Fruit fly (Drosophila melanogaster) whole organism, embryonic: Measurements from ENCODE around the gene CG43998.
A peak's percentile ranks its signal among the peaks of the same experiment; 100 is the strongest.

Experiments
- CG10543 ChIP-seq: fragments of 200-800 bp; sonication (Bioruptor generic); optimal IDR thresholded peaks from 3 replicates; lab custom pipeline; 2017; ENCODE audit warnings: missing biosample characterization, mild to moderate bottlenecking, missing genetic modification characterization, moderate library complexity
- CG15479 ChIP-seq: fragments of 200-800 bp; sonication (Bioruptor generic); optimal IDR thresholded peaks from 3 replicates; lab custom pipeline; 2019; ENCODE audit warnings: missing biosample characterization, mild to moderate bottlenecking, missing genetic modification characterization, moderate library complexity
- CG34376 ChIP-seq: fragments of 200-800 bp; sonication (Bioruptor generic); optimal IDR thresholded peaks from 2 replicates; lab custom pipeline; 2018; ENCODE audit warnings: missing biosample characterization, mild to moderate bottlenecking, missing genetic modification characterization
- CG6254 ChIP-seq: fragments of 200-800 bp; sonication (Bioruptor generic); optimal IDR thresholded peaks from 3 replicates; lab custom pipeline; 2017; ENCODE audit warnings: mild to moderate bottlenecking, missing biosample characterization, missing genetic modification reagents, missing genetic modification characterization
- Ssrp ChIP-seq: fragments of 200-800 bp; sonication (Bioruptor generic); optimal IDR thresholded peaks from 2 replicates; lab custom pipeline; 2018; ENCODE audit warnings: missing biosample characterization, mild to moderate bottlenecking, missing genetic modification characterization, moderate library complexity
- bsh ChIP-seq, 2 experiments: fragments of 200-800 bp; sonication (Bioruptor generic); optimal IDR thresholded peaks; 2 replicates each; lab custom pipeline; 2017 to 2018; ENCODE audit warnings: mild to moderate bottlenecking in 2 of 2, missing biosample characterization in 2 of 2, missing genetic modification characterization in 2 of 2, moderate library complexity in 1 of 2
- slou ChIP-seq: fragments of 200-800 bp; sonication (Bioruptor generic); optimal IDR thresholded peaks from 3 replicates; lab custom pipeline; 2016; ENCODE audit warnings: missing biosample characterization, missing genetic modification characterization
- tll ChIP-seq, 2 experiments: fragments of 200-800 bp in 1 of 2; fragments of >200 bp in 1 of 2; sonication (Bioruptor generic) in 1 of 2; optimal IDR thresholded peaks; 2 replicates each; lab custom pipeline; 2017 to 2019; ENCODE audit warnings: missing biosample characterization in 2 of 2, missing genetic modification characterization in 2 of 2, mild to moderate bottlenecking in 1 of 2, moderate library complexity in 1 of 2

CG43998 gene

DNA sequence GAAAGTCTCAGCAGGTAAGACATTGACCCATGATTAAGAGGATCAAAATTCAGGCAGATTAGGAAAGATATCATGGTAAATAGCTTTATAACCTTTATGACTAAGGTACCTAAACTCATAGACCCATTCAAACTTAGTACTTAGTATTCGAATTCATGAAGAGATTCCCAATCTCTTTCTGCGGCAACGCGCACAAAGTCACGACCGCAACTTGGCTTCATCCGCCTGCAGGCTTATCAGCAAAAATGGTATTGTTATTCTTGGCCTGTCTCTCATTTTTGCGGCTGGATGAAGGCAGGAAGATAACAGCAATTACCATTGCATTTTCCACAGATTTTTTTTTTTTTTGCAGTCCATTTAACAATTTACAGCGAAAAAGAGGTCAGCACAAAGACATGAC lies 48.5 kb downstream of the CG43998 start:
- no peak for TF ChIP-seq CG10543 (GFP tag; lab: Kevin White, UChicago)
- peak in 1 of 2 experiments; percentile 49 for TF ChIP-seq tll (GFP tag; optimal IDR thresholded peaks at IDR 0.05; lab: Kevin White, UChicago)
- TF ChIP-seq CG15479, result peak; percentile 65

DNA sequence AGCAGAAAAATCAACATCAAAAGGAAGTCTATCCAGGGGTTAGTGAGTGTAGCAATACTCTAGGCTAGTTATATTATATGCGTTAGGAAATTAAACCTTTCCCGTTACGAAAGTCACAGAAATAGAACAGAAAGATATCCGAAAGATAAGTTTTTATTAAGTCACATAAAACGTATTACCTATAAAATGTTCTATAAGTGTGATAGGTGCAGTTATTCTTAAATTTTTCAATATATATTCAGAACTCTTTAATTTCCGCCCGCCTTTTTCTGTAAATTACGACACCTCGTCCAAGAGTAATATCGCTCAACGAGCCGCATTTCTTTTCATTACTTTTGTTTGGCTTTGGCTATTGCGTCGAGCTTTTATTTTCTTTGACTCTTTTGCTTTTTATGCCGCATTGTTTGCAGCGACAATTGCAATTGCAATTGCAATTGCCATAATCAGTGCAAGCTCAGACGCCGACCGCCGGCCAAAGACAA lies 50.4 kb downstream of the CG43998 start:
- TF ChIP-seq CG6254 (GFP tag; lab: Kevin White, UChicago) (no peak), bsh (GFP tag; optimal IDR thresholded peaks at IDR 0.05; lab: Kevin White, UChicago) (peak in 1 of 2 experiments; percentile 14), CG34376 (no peak), slou (GFP tag; lab: Kevin White, UChicago) (no peak), Ssrp (no peak)
